Worm (Caenorhabditis elegans): ENCODE data around the gene F36H12.10.

Gene F36H12.10

DNA sequence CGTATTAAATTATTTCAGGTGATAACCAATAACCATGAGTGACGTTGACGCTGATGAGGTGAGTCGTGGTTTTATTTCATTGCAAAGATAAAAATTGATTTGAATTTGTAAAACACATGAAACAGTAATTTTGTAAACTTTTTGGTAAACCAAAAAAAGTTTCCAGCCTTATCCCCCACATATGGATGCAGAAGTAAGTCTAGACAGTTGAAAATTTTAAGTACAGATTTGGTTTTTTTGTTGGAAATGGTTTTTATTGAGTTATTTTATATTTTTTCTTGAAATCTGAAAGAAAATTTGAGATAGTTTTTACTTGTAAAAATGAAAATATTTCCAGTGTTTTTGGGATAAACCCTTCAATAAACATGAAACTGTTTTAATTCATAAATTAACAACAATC is 50.0 kb downstream of the F36H12.10 start, which contains the start of gene tni-4:
tni-4 (plus strand) TSS at position 19 of the 400 bp plus-strand sequence.
- no peak for TF ChIP-seq snpc-4 (tag; optimal IDR thresholded peaks at IDR 0.05)
- no peak for TF ChIP-seq nhr-23 (tag; optimal IDR thresholded peaks at IDR 0.05)
- no peak for TF ChIP-seq daf-12 (tag; optimal IDR thresholded peaks at IDR 0.05)
- no peak for TF ChIP-seq elt-1 (tag; optimal IDR thresholded peaks at IDR 0.05)
- TF ChIP-seq ZK546.5 (tag; optimal IDR thresholded peaks at IDR 0.05) = no peak
- no peak for TF ChIP-seq nhr-43 (tag; optimal IDR thresholded peaks at IDR 0.05; ENCODE audit: poor library complexity, severe bottlenecking)
- TF ChIP-seq lsy-12 (tag; optimal IDR thresholded peaks at IDR 0.05) = no peak
- no peak for TF ChIP-seq fkh-2 (tag; optimal IDR thresholded peaks at IDR 0.05)
